Worm (Caenorhabditis elegans): ENCODE measurements around the gene C47D12.2.

Gene C47D12.2

ce11 chrII:11646276-11646797, 29.8 kb upstream of the C47D12.2 start, which contains the start of gene ghi-1 (continued):
- TF ChIP-seq mxl-2 (GFP tag; conservative IDR thresholded peaks at IDR 0.05) (no peak), zip-11 (GFP tag; IDR thresholded peaks at IDR 0.05) (no peak)

DNA sequence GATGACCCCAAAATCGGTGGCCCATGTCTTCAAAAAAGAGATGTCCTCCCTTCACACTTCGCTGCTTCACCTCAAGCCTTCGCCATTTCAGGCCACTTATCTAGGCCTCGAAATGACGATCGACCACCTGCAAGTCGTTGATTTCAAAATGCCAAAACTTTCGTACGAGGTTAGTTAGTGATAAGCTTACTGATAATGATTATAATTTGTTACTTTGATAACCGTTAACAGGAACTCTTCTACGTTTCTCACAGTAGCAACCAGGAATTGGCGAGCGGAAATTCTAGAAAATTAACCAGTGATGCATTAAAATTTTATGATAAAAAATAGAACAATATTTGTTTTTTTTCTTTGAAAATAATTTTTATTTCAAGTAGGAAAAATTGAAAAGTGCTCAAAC, 29.2 kb upstream of the C47D12.2 start:
- no peak for TF ChIP-seq tag-97 (GFP tag; IDR thresholded peaks at IDR 0.05)
- peak; percentile 7 for TF ChIP-seq dve-1 (tag; optimal IDR thresholded peaks at IDR 0.05; ENCODE audit: insufficient read depth)
- TF ChIP-seq spr-3 (GFP tag; optimal IDR thresholded peaks at IDR 0.05) = no peak
- no peak for TF ChIP-seq sdz-12 (GFP tag; optimal IDR thresholded peaks at IDR 0.05)
- TF ChIP-seq ceh-20 (GFP tag; IDR thresholded peaks at IDR 0.05) = no peak
- TF ChIP-seq ctbp-1 (GFP tag; IDR thresholded peaks at IDR 0.05) = no peak
- TF ChIP-seq madf-9 (GFP tag; conservative IDR thresholded peaks at IDR 0.05) = no peak
- no peak for TF ChIP-seq cey-2 (tag; optimal IDR thresholded peaks at IDR 0.05; ENCODE audit: borderline replicate concordance, insufficient read depth)
- no peak for TF ChIP-seq zip-2 (tag; optimal IDR thresholded peaks at IDR 0.05)
- peak; percentile 16 for TF ChIP-seq hlh-11 (tag; optimal IDR thresholded peaks at IDR 0.05)
- peak; percentile 38 for TF ChIP-seq aha-1 (tag)
- TF ChIP-seq dmd-6 (GFP tag; IDR thresholded peaks at IDR 0.05) = 0 out of 2 replicates have a peak, but pooled peaks have one; percentile 33
- TF ChIP-seq nhr-28 (tag; optimal IDR thresholded peaks at IDR 0.05) = peak; percentile 13
- TF ChIP-seq Y5F2A.4 (GFP tag; optimal IDR thresholded peaks at IDR 0.05) = no peak
- TF ChIP-seq ceh-62 (tag; optimal IDR thresholded peaks at IDR 0.05) = no peak
- TF ChIP-seq dpl-1 (GFP tag; optimal IDR thresholded peaks at IDR 0.05) = no peak
- TF ChIP-seq ama-1 (optimal IDR thresholded peaks at IDR 0.05) = no peak
- TF ChIP-seq nhr-10 (tag; optimal IDR thresholded peaks at IDR 0.05) = no peak
- peak; percentile 56 for TF ChIP-seq pqm-1 (tag; optimal IDR thresholded peaks at IDR 0.05)
- no peak for TF ChIP-seq saeg-2 (GFP tag; IDR thresholded peaks at IDR 0.05)
- no peak for TF ChIP-seq daf-16 (GFP tag; optimal IDR thresholded peaks at IDR 0.05)
- TF ChIP-seq daf-16 (tag; optimal IDR thresholded peaks at IDR 0.05) = peak; percentile 10
- no peak for TF ChIP-seq mdt-29 (GFP tag; IDR thresholded peaks at IDR 0.05)
- TF ChIP-seq nhr-237 (tag; optimal IDR thresholded peaks at IDR 0.05) = no peak

ce11 chrII:11649239-11649638, 26.9 kb upstream of the C47D12.2 start:
- no peak for TF ChIP-seq mep-1 (tag; optimal IDR thresholded peaks at IDR 0.05)
- TF ChIP-seq ceh-44 (GFP tag; IDR thresholded peaks at IDR 0.05) = no peak
- TF ChIP-seq F10B5.3 (tag; optimal IDR thresholded peaks at IDR 0.05) = no peak
- no peak for TF ChIP-seq zag-1 (tag; optimal IDR thresholded peaks at IDR 0.05)
- no peak for TF ChIP-seq sdz-12 (GFP tag; optimal IDR thresholded peaks at IDR 0.05)
- TF ChIP-seq lin-13 (GFP tag; optimal IDR thresholded peaks at IDR 0.05) = no peak
- TF ChIP-seq aha-1 (tag) = peak; percentile 81
- no peak for TF ChIP-seq ceh-82 (tag; optimal IDR thresholded peaks at IDR 0.05)
- peak in 1 of 2 experiments; percentile 35 for TF ChIP-seq lsy-2 (tag; optimal IDR thresholded peaks at IDR 0.05)
- no peak for TF ChIP-seq spr-1 (tag; optimal IDR thresholded peaks at IDR 0.05)
- TF ChIP-seq mdl-1 (tag; optimal IDR thresholded peaks at IDR 0.05) = no peak
- no peak for TF ChIP-seq dmd-6 (GFP tag; IDR thresholded peaks at IDR 0.05)
- TF ChIP-seq F26F4.8 (GFP tag; conservative IDR thresholded peaks at IDR 0.05) = no peak
- no peak for TF ChIP-seq unc-39 (tag; optimal IDR thresholded peaks at IDR 0.05)
- no peak for TF ChIP-seq ZK546.5 (tag; optimal IDR thresholded peaks at IDR 0.05)
- no peak for TF ChIP-seq nhr-102 (tag; optimal IDR thresholded peaks at IDR 0.05)
- no peak for TF ChIP-seq F37D6.2 (tag; optimal IDR thresholded peaks at IDR 0.05)
- peak; percentile 41 for TF ChIP-seq hlh-30 (tag; optimal IDR thresholded peaks at IDR 0.05; ENCODE audit: insufficient read depth)
- TF ChIP-seq D1046.2 (GFP tag; IDR thresholded peaks at IDR 0.05) = no peak
- no peak for TF ChIP-seq pqm-1 (tag; optimal IDR thresholded peaks at IDR 0.05)
- no peak for TF ChIP-seq saeg-2 (GFP tag; IDR thresholded peaks at IDR 0.05)
- no peak for TF ChIP-seq lin-1 (GFP tag; IDR thresholded peaks at IDR 0.05)
- TF ChIP-seq duxl-1 (tag; optimal IDR thresholded peaks at IDR 0.05; ENCODE audit: poor library complexity) = no peak
- no peak for TF ChIP-seq Y5F2A.4 (GFP tag; optimal IDR thresholded peaks at IDR 0.05)
- TF ChIP-seq dve-1 (tag; optimal IDR thresholded peaks at IDR 0.05; ENCODE audit: insufficient read depth) = peak; percentile 40
- TF ChIP-seq ceh-32 (tag; optimal IDR thresholded peaks at IDR 0.05; ENCODE audit: poor library complexity) = no peak
